Worm (Caenorhabditis elegans) whole organism, L4 larva: Measurements from ENCODE around the gene lin-40.

ENCODE experiments used
- F37D6.2 ChIP-seq: sonication (generic microtip); optimal IDR thresholded peaks from 2 replicates; lab custom pipeline; 2016; ENCODE audit warnings: mild to moderate bottlenecking, missing genetic modification characterization, missing compliant biosample characterization
- T26A8.4 ChIP-seq: fragments of 200-800 bp; sonication (Bioruptor generic); IDR thresholded peaks from 2 replicates; pipeline ENCODE4 v1.3.6; 2022; ENCODE audit warnings: missing genetic modification characterization, missing compliant biosample characterization
- Y75B8A.6 ChIP-seq: fragments of 200-800 bp; sonication (Bioruptor generic); IDR thresholded peaks from 2 replicates; pipeline ENCODE4 v1.3.6; 2022; ENCODE audit warnings: missing genetic modification reagents, missing genetic modification characterization, missing compliant biosample characterization
- ceh-20 ChIP-seq: fragments of 200-800 bp; sonication (Bioruptor generic); IDR thresholded peaks from 2 replicates; pipeline ENCODE4 v1.3.6; 2022; ENCODE audit warnings: missing genetic modification reagents, missing genetic modification characterization, missing compliant biosample characterization
- ceh-32 ChIP-seq: sonication (generic microtip); optimal IDR thresholded peaks from 2 replicates; lab custom pipeline; 2016; ENCODE audit warnings: mild to moderate bottlenecking, missing genetic modification characterization, missing compliant biosample characterization; ENCODE audit not compliant: poor library complexity
- ces-1 ChIP-seq: fragments of 150-350 bp; sonication (generic microtip); optimal IDR thresholded peaks from 4 replicates; lab custom pipeline; 2014; ENCODE audit warnings: missing biosample characterization, missing genetic modification reagents, missing genetic modification characterization
- ctbp-1 ChIP-seq: fragments of 200-800 bp; sonication (Bioruptor generic); IDR thresholded peaks from 2 replicates; pipeline ENCODE4 v1.3.6; 2022; ENCODE audit warnings: missing genetic modification reagents, missing genetic modification characterization, missing compliant biosample characterization
- daf-16 ChIP-seq, 3 experiments: sonication (generic microtip); optimal IDR thresholded peaks; 2 replicates each; lab custom pipeline; 2016 to 2017; ENCODE audit warnings: missing genetic modification characterization in 3 of 3, missing genetic modification reagents in 3 of 3, mild to moderate bottlenecking in 2 of 3, missing compliant biosample characterization in 2 of 3, missing biosample characterization in 1 of 3, moderate library complexity in 1 of 3
- daf-19 ChIP-seq: fragments of 200-800 bp; sonication (Bioruptor generic); conservative IDR thresholded peaks from 2 replicates; pipeline ENCODE4 v1.3.6; 2022; ENCODE audit warnings: missing genetic modification characterization, missing compliant biosample characterization
- daf-8 ChIP-seq: fragments of 200-800 bp; sonication (Bioruptor generic); IDR thresholded peaks from 2 replicates; pipeline ENCODE4 v1.3.6; 2022; ENCODE audit warnings: missing genetic modification characterization, missing compliant biosample characterization
- duxl-1 ChIP-seq: sonication (generic microtip); optimal IDR thresholded peaks from 2 replicates; lab custom pipeline; 2016; ENCODE audit warnings: mild to moderate bottlenecking, missing genetic modification characterization, moderate library complexity, missing compliant biosample characterization; ENCODE audit not compliant: poor library complexity
- gei-8 ChIP-seq: fragments of 200-800 bp; sonication (Bioruptor generic); optimal IDR thresholded peaks from 2 replicates; lab custom pipeline; 2018; ENCODE audit warnings: mild to moderate bottlenecking, missing genetic modification characterization, missing compliant biosample characterization
- hlh-11 ChIP-seq: fragments of 200-800 bp; sonication (Bioruptor generic); optimal IDR thresholded peaks from 2 replicates; lab custom pipeline; 2018; ENCODE audit warnings: mild to moderate bottlenecking, missing genetic modification characterization, missing compliant biosample characterization
- hlh-30 ChIP-seq: sonication (generic microtip); optimal IDR thresholded peaks from 2 replicates; lab custom pipeline; 2017; ENCODE audit warnings: antibody characterized with exemption, mild to moderate bottlenecking, missing genetic modification characterization, missing compliant biosample characterization; ENCODE audit not compliant: insufficient read depth
- lim-7 ChIP-seq: fragments of 200-800 bp; sonication (Bioruptor generic); IDR thresholded peaks from 2 replicates; pipeline ENCODE4 v1.3.6; 2022; ENCODE audit warnings: missing genetic modification characterization, missing compliant biosample characterization
- lin-29 ChIP-seq: fragments of 200-800 bp; sonication (Bioruptor generic); IDR thresholded peaks from 2 replicates; pipeline ENCODE4 v1.3.6; 2022; ENCODE audit warnings: missing genetic modification reagents, missing genetic modification characterization, missing compliant biosample characterization
- lin-39 ChIP-seq: fragments of 150-350 bp; optimal IDR thresholded peaks from 2 replicates; lab custom pipeline; 2014; ENCODE audit warnings: missing biosample characterization, missing genetic modification reagents, missing genetic modification characterization
- lir-3 ChIP-seq: sonication (generic microtip); optimal IDR thresholded peaks from 2 replicates; lab custom pipeline; 2016; ENCODE audit warnings: mild to moderate bottlenecking, missing genetic modification characterization, missing compliant biosample characterization
- mdt-29 ChIP-seq: fragments of 200-800 bp; sonication (Bioruptor generic); IDR thresholded peaks from 2 replicates; pipeline ENCODE4 v1.3.6; 2022; ENCODE audit warnings: missing genetic modification reagents, missing genetic modification characterization, missing compliant biosample characterization
- mxl-2 ChIP-seq: fragments of 200-800 bp; sonication (Bioruptor generic); conservative IDR thresholded peaks from 2 replicates; pipeline ENCODE4 v1.3.6; 2022; ENCODE audit warnings: missing genetic modification reagents, missing genetic modification characterization, missing compliant biosample characterization
- mxl-3 ChIP-seq: fragments of 200-800 bp; sonication (Bioruptor generic); optimal IDR thresholded peaks from 2 replicates; lab custom pipeline; 2018; ENCODE audit warnings: mild to moderate bottlenecking, missing genetic modification characterization, missing compliant biosample characterization
- nhr-11 ChIP-seq: fragments of 150-350 bp; optimal IDR thresholded peaks from 2 replicates; lab custom pipeline; 2014; ENCODE audit warnings: missing biosample characterization, missing genetic modification characterization
- nhr-237 ChIP-seq: sonication (generic microtip); optimal IDR thresholded peaks from 2 replicates; lab custom pipeline; 2017; ENCODE audit warnings: missing biosample characterization, missing genetic modification characterization
- nhr-41 ChIP-seq: fragments of 200-800 bp; sonication (Bioruptor generic); IDR thresholded peaks from 2 replicates; pipeline ENCODE4 v1.3.6; 2022; ENCODE audit warnings: missing genetic modification reagents, missing genetic modification characterization, missing compliant biosample characterization
- nhr-77 ChIP-seq: fragments of 150-350 bp; optimal IDR thresholded peaks from 2 replicates; lab custom pipeline; 2014; ENCODE audit warnings: missing biosample characterization, missing genetic modification characterization
- pha-4 ChIP-seq, 2 experiments: fragments of 150-350 bp in 1 of 2; fragments of 200-800 bp in 1 of 2; sonication (Bioruptor generic) in 1 of 2; IDR thresholded peaks in 1 of 2; optimal IDR thresholded peaks in 1 of 2; 2 replicates each; pipeline versions ENCODE4 v1.3.6 to Lab custom; 2014 to 2022; ENCODE audit warnings: missing genetic modification characterization in 2 of 2, missing genetic modification reagents in 2 of 2, missing biosample characterization in 1 of 2, missing compliant biosample characterization in 1 of 2
- php-3 ChIP-seq: fragments of 200-800 bp; sonication (Bioruptor generic); IDR thresholded peaks from 2 replicates; pipeline ENCODE4 v1.3.6; 2022; ENCODE audit warnings: missing genetic modification reagents, missing genetic modification characterization, missing compliant biosample characterization
- snpc-1.2 ChIP-seq: fragments of 200-800 bp; sonication (Bioruptor generic); IDR thresholded peaks from 2 replicates; pipeline ENCODE4 v1.3.6; 2022; ENCODE audit warnings: missing genetic modification reagents, missing genetic modification characterization, missing compliant biosample characterization
- spr-1 ChIP-seq: sonication (generic microtip); optimal IDR thresholded peaks from 2 replicates; lab custom pipeline; 2016; ENCODE audit warnings: mild to moderate bottlenecking, missing genetic modification characterization, missing compliant biosample characterization
- spr-3 ChIP-seq: fragments of 200-800 bp; sonication (Bioruptor generic); optimal IDR thresholded peaks from 2 replicates; lab custom pipeline; 2018; ENCODE audit warnings: mild to moderate bottlenecking, missing genetic modification characterization, missing compliant biosample characterization
- tag-97 ChIP-seq: fragments of 200-800 bp; sonication (Bioruptor generic); IDR thresholded peaks from 2 replicates; pipeline ENCODE4 v1.3.6; 2022; ENCODE audit warnings: missing genetic modification characterization, missing compliant biosample characterization
- unc-130 ChIP-seq: sonication (generic microtip); optimal IDR thresholded peaks from 2 replicates; lab custom pipeline; 2016; ENCODE audit warnings: missing genetic modification reagents, missing genetic modification characterization, missing compliant biosample characterization
- vab-7 ChIP-seq: fragments of 200-800 bp; sonication (Bioruptor generic); IDR thresholded peaks from 2 replicates; pipeline ENCODE4 v1.3.6; 2022; ENCODE audit warnings: missing genetic modification reagents, missing genetic modification characterization, missing compliant biosample characterization
- zag-1 ChIP-seq: fragments of 150-350 bp; optimal IDR thresholded peaks from 2 replicates; lab custom pipeline; 2014; ENCODE audit warnings: missing biosample characterization, missing genetic modification characterization
- zfp-2 ChIP-seq: sonication (generic microtip); optimal IDR thresholded peaks from 2 replicates; lab custom pipeline; 2016; ENCODE audit warnings: mild to moderate bottlenecking, missing genetic modification characterization, missing compliant biosample characterization
- zip-2 ChIP-seq: fragments of 150-350 bp; optimal IDR thresholded peaks from 2 replicates; lab custom pipeline; 2014; ENCODE audit warnings: missing biosample characterization, missing genetic modification characterization

Gene lin-40

ce11 chrV:3717751-3718150 is 13.0 kb downstream of the lin-40 start (continued):
- TF ChIP-seq nhr-77 = no peak
- no peak for TF ChIP-seq ceh-32 (tag; lab: Kevin White, UChicago)
- peak; percentile 47; the same call in 1 of the 2 replicates for TF ChIP-seq ctbp-1 (GFP tag; lab: Robert Waterston, UW)
- peak; percentile 26 for TF ChIP-seq F37D6.2 (tag; lab: Kevin White, UChicago)
- TF ChIP-seq gei-8 (GFP tag; lab: Kevin White, UChicago) = no peak
- no peak for TF ChIP-seq zag-1
- no peak for TF ChIP-seq Y75B8A.6
- TF ChIP-seq hlh-11 = no peak
- no peak for TF ChIP-seq nhr-237 (tag; lab: Kevin White, UChicago)
- TF ChIP-seq php-3 = no peak
- TF ChIP-seq mxl-2 (GFP tag; lab: Robert Waterston, UW) = no peak
- no peak for TF ChIP-seq nhr-41 (GFP tag; lab: Robert Waterston, UW)
- peak; percentile 65 for TF ChIP-seq hlh-30 (tag; lab: Kevin White, UChicago)
- TF ChIP-seq ceh-20 (GFP tag; lab: Robert Waterston, UW) = no peak
- peak; percentile 14 for TF ChIP-seq nhr-11
- no peak for TF ChIP-seq ces-1
- TF ChIP-seq daf-8 (GFP tag; lab: Robert Waterston, UW) = no peak

ce11 chrV:3718507-3718906 is 13.7 kb downstream of the lin-40 start:
- TF ChIP-seq lim-7 (GFP tag; lab: Robert Waterston, UW) (no peak), mdt-29 (GFP tag; lab: Robert Waterston, UW) (no peak), php-3 (no peak), T26A8.4 (no peak), Y75B8A.6 (no peak), vab-7 (no peak), pha-4 (GFP tag; IDR thresholded peaks at IDR 0.05; lab: Robert Waterston, UW) (no peak), pha-4 (tag; optimal IDR thresholded peaks at IDR 0.05; lab: Kevin White, UChicago) (no peak)

- TF ChIP-seq F37D6.2 (tag; lab: Kevin White, UChicago) (no peak), spr-1 (tag; lab: Kevin White, UChicago) (no peak), pha-4 (GFP tag; IDR thresholded peaks at IDR 0.05; lab: Robert Waterston, UW) (no peak), pha-4 (tag; optimal IDR thresholded peaks at IDR 0.05; lab: Kevin White, UChicago) (no peak), lir-3 (no peak), gei-8 (GFP tag; lab: Kevin White, UChicago) (no peak), tag-97 (no peak), snpc-1.2 (GFP tag; lab: Robert Waterston, UW) (no peak), nhr-77 (no peak), daf-16 (GFP tag; optimal IDR thresholded peaks at IDR 0.05; lab: Kevin White, UChicago) (no peak), daf-16 (tag; optimal IDR thresholded peaks at IDR 0.05; lab: Kevin White, UChicago) (no peak), duxl-1 (tag; lab: Kevin White, UChicago) (no peak), mxl-3 (GFP tag; lab: Kevin White, UChicago) (no peak)
Measured at ce11 chrV:3724772-3725171, 20.0 kb downstream of the lin-40 start, which contains the start of gene str-30. str-30 (plus strand) TSS chrV:3725072.

ce11 chrV:3738409-3738808 is 33.6 kb downstream of the lin-40 start:
- TF ChIP-seq lin-39 (tag; lab: Kevin White, UChicago) (no peak), Y75B8A.6 (no peak), lin-29 (GFP tag; lab: Robert Waterston, UW) (no peak), lim-7 (GFP tag; lab: Robert Waterston, UW) (no peak), F37D6.2 (tag; lab: Kevin White, UChicago) (no peak), spr-3 (GFP tag; lab: Kevin White, UChicago) (no peak), unc-130 (GFP tag; lab: Kevin White, UChicago) (no peak), zfp-2 (tag; lab: Kevin White, UChicago) (no peak), mxl-2 (GFP tag; lab: Robert Waterston, UW) (no peak), daf-19 (GFP tag; lab: Robert Waterston, UW) (no peak), zip-2 (no peak)
